Worm (Caenorhabditis elegans): ENCODE results near the gene nprl-2.
A peak's percentile ranks its signal among the peaks of the same experiment; 100 is the strongest.

nprl-2 gene

ce11 chrIV:7559237-7559636, 2.6 kb downstream of the nprl-2 start:
- TF ChIP-seq unc-86 (tag; optimal IDR thresholded peaks at IDR 0.05) (no peak), blmp-1 (tag; optimal IDR thresholded peaks at IDR 0.05) (peak; percentile 45), hlh-17 (GFP tag; optimal IDR thresholded peaks at IDR 0.05; ENCODE audit: borderline replicate concordance) (no peak)

- TF ChIP-seq nhr-12 (tag; optimal IDR thresholded peaks at IDR 0.05) = no peak
- no peak for TF ChIP-seq vab-15 (tag; optimal IDR thresholded peaks at IDR 0.05)
- no peak for TF ChIP-seq zag-1 (tag; optimal IDR thresholded peaks at IDR 0.05)
- TF ChIP-seq lin-15B (tag; optimal IDR thresholded peaks at IDR 0.05) = peak; percentile 80
- no peak; the same call in 1 of the 2 replicates for TF ChIP-seq isw-1 (GFP tag; IDR thresholded peaks at IDR 0.05)
- no peak for TF ChIP-seq lir-3 (tag; optimal IDR thresholded peaks at IDR 0.05; ENCODE audit: poor library complexity)
- no peak for TF ChIP-seq nhr-76 (tag; optimal IDR thresholded peaks at IDR 0.05)
- no peak for TF ChIP-seq pag-3 (tag; optimal IDR thresholded peaks at IDR 0.05; ENCODE audit: borderline replicate concordance, insufficient read depth)
- no peak for TF ChIP-seq fkh-10 (GFP tag; optimal IDR thresholded peaks at IDR 0.05)
- peak in 1 of 3 experiments; percentile 42 for TF ChIP-seq ceh-82 (tag; optimal IDR thresholded peaks at IDR 0.05)
- no peak for TF ChIP-seq hlh-4 (tag; optimal IDR thresholded peaks at IDR 0.05)
- no peak for TF ChIP-seq sptf-1 (tag; optimal IDR thresholded peaks at IDR 0.05)
- no peak for TF ChIP-seq ztf-11 (tag; optimal IDR thresholded peaks at IDR 0.05)
- TF ChIP-seq C16A3.4 (tag; optimal IDR thresholded peaks at IDR 0.05) = peak; percentile 87
- TF ChIP-seq snu-23 (GFP tag; optimal IDR thresholded peaks at IDR 0.05) = peak; percentile 29
- TF ChIP-seq mdl-1 (tag; optimal IDR thresholded peaks at IDR 0.05) = no peak
- no peak for TF ChIP-seq nhr-20 (tag; optimal IDR thresholded peaks at IDR 0.05)
- TF ChIP-seq nhr-85 (tag) = no peak
- no peak for TF ChIP-seq ceh-8 (GFP tag; optimal IDR thresholded peaks at IDR 0.05)
- no peak for TF ChIP-seq mef-2 (tag; optimal IDR thresholded peaks at IDR 0.05)
- no peak for TF ChIP-seq ama-1 (optimal IDR thresholded peaks at IDR 0.05)
- TF ChIP-seq pqm-1 (tag; optimal IDR thresholded peaks at IDR 0.05) = no peak
- TF ChIP-seq snpc-4 (tag; optimal IDR thresholded peaks at IDR 0.05) = peak; percentile 2
- peak; percentile 16 for TF ChIP-seq lin-14 (GFP tag; optimal IDR thresholded peaks at IDR 0.05)
- peak; percentile 4 to 67 (median 29) for TF ChIP-seq dpl-1 (GFP tag; optimal IDR thresholded peaks at IDR 0.05)
- TF ChIP-seq elt-3 (tag; optimal IDR thresholded peaks at IDR 0.05) = no peak
- no peak for TF ChIP-seq pax-3 (tag; optimal IDR thresholded peaks at IDR 0.05)
- no peak for TF ChIP-seq ceh-90 (tag; optimal IDR thresholded peaks at IDR 0.05)
- TF ChIP-seq fkh-8 (tag; optimal IDR thresholded peaks at IDR 0.05) = no peak
- TF ChIP-seq grh-1 (GFP tag; IDR thresholded peaks at IDR 0.05) = no peak
- peak; percentile 13 for TF ChIP-seq F16B12.6 (tag; optimal IDR thresholded peaks at IDR 0.05)
- no peak for TF ChIP-seq sup-37 (GFP tag; optimal IDR thresholded peaks at IDR 0.05)
- TF ChIP-seq zip-4 (GFP tag; optimal IDR thresholded peaks at IDR 0.05) = no peak
- no peak for TF ChIP-seq nhr-19 (GFP tag; conservative IDR thresholded peaks at IDR 0.05)
- TF ChIP-seq lsy-2 (tag; optimal IDR thresholded peaks at IDR 0.05) = peak; percentile 8 to 86
- peak; percentile 14 for TF ChIP-seq nhr-47 (tag; optimal IDR thresholded peaks at IDR 0.05)
- TF ChIP-seq Y116A8C.19 (tag; optimal IDR thresholded peaks at IDR 0.05; ENCODE audit: borderline replicate concordance) = no peak
- peak; percentile 5 for TF ChIP-seq tbx-2 (tag; optimal IDR thresholded peaks at IDR 0.05)
- peak; percentile 28 for TF ChIP-seq mep-1 (tag; optimal IDR thresholded peaks at IDR 0.05)
- no peak for TF ChIP-seq mab-9 (GFP tag; IDR thresholded peaks at IDR 0.05)
- peak; percentile 48 for TF ChIP-seq nhr-77 (tag; optimal IDR thresholded peaks at IDR 0.05)
- peak; percentile 20 to 78 for TF ChIP-seq lin-35 (GFP tag; optimal IDR thresholded peaks at IDR 0.05)
- TF ChIP-seq rnt-1 (tag; optimal IDR thresholded peaks at IDR 0.05) = peak; percentile 41
- TF ChIP-seq skn-1 (tag; optimal IDR thresholded peaks at IDR 0.05) = peak; percentile 22
- TF ChIP-seq blmp-1 (tag; optimal IDR thresholded peaks at IDR 0.05) = peak; percentile 69
- TF ChIP-seq efl-1 (optimal IDR thresholded peaks at IDR 0.05) = peak; percentile 40 to 63
- peak in 1 of 2 experiments; percentile 33 for TF ChIP-seq efl-1 (GFP tag; optimal IDR thresholded peaks at IDR 0.05 in 1 of 2)
These were observed 5.1 kb downstream of the nprl-2 start, which contains the start of gene ima-3 for ce11 chrIV:7561614-7562142. Gene ima-3, minus strand, starts transcription at chrIV:7561664.
